Fruit fly (Drosophila melanogaster): ENCODE results near the gene CG8004.

The CG8004 gene

dm6 chr3L:19896892-19897684 lies 31.2 kb downstream of the CG8004 start (continued):
- no peak for TF ChIP-seq CG10654 (GFP tag; optimal IDR thresholded peaks at IDR 0.05)
- no peak for TF ChIP-seq Dek (tag; optimal IDR thresholded peaks at IDR 0.05)
- TF ChIP-seq nom (GFP tag; optimal IDR thresholded peaks at IDR 0.05) = peak; percentile 26
- TF ChIP-seq CG3847 (GFP tag; IDR thresholded peaks at IDR 0.05) = peak; percentile 17; the same call in 1 of the 2 replicates
- TF ChIP-seq CG14710 (tag; optimal IDR thresholded peaks at IDR 0.05) = no peak
- TF ChIP-seq jing (GFP tag; optimal IDR thresholded peaks at IDR 0.05) = no peak
- no peak for TF ChIP-seq NC2α (GFP tag; optimal IDR thresholded peaks at IDR 0.05)
- TF ChIP-seq CG31365 (tag; optimal IDR thresholded peaks at IDR 0.05) = no peak
- TF ChIP-seq CG3281 (GFP tag; optimal IDR thresholded peaks at IDR 0.05) = peak; percentile 26
- TF ChIP-seq CG9727 (GFP tag; optimal IDR thresholded peaks at IDR 0.05) = peak; percentile 46
- TF ChIP-seq CG11723 (GFP tag; optimal IDR thresholded peaks at IDR 0.05) = no peak
- peak; percentile 7 for TF ChIP-seq CG6254 (GFP tag; optimal IDR thresholded peaks at IDR 0.05)
- TF ChIP-seq CG9932 (GFP tag; IDR thresholded peaks at IDR 0.05) = peak; percentile 35
- no peak for TF ChIP-seq CG32767 (GFP tag; IDR thresholded peaks at IDR 0.05)
- TF ChIP-seq pb (GFP tag; optimal IDR thresholded peaks at IDR 0.05) = no peak
- TF ChIP-seq tll (GFP tag; optimal IDR thresholded peaks at IDR 0.05) = no peak
- peak; percentile 21 for TF ChIP-seq CG5180 (GFP tag; optimal IDR thresholded peaks at IDR 0.05)
- TF ChIP-seq Elba2 (GFP tag; optimal IDR thresholded peaks at IDR 0.05) = no peak
- peak; percentile 30 for TF ChIP-seq caup (GFP tag; optimal IDR thresholded peaks at IDR 0.05; ENCODE audit: severe bottlenecking)
- no peak for TF ChIP-seq salm (tag; optimal IDR thresholded peaks at IDR 0.05)
- no peak for TF ChIP-seq Hr51 (GFP tag; optimal IDR thresholded peaks at IDR 0.05)
- no peak for TF ChIP-seq bowl (GFP tag; IDR thresholded peaks at IDR 0.05)
- peak; percentile 29 for TF ChIP-seq vfl (GFP tag; optimal IDR thresholded peaks at IDR 0.05)
- TF ChIP-seq eyg (GFP tag; optimal IDR thresholded peaks at IDR 0.05) = no peak
- peak; percentile 98 for TF ChIP-seq CG3163 (GFP tag; optimal IDR thresholded peaks at IDR 0.05)
- TF ChIP-seq Chrac-16 (GFP tag; optimal IDR thresholded peaks at IDR 0.05) = no peak

- TF ChIP-seq CG14014 (GFP tag; IDR thresholded peaks at IDR 0.05) = no peak
- no peak for TF ChIP-seq CG5180 (GFP tag; optimal IDR thresholded peaks at IDR 0.05)
- peak; percentile 39 for TF ChIP-seq fru (optimal IDR thresholded peaks at IDR 0.05)
- TF ChIP-seq CG8089 (GFP tag; optimal IDR thresholded peaks at IDR 0.05) = no peak
- peak; percentile 84 to 92 for TF ChIP-seq Trl (optimal IDR thresholded peaks at IDR 0.05)
- no peak for TF ChIP-seq Trl (GFP tag; optimal IDR thresholded peaks at IDR 0.05)
- peak; percentile 22 for TF ChIP-seq CG15269 (tag; optimal IDR thresholded peaks at IDR 0.05)
- peak; percentile 49 for TF ChIP-seq yki (optimal IDR thresholded peaks at IDR 0.05)
- peak; percentile 5; the same call in 1 of the 2 replicates for TF ChIP-seq CG10321 (GFP tag; IDR thresholded peaks at IDR 0.05)
- TF ChIP-seq chinmo (GFP tag; IDR thresholded peaks at IDR 0.05; ENCODE audit: partially characterized antibody) = peak; percentile 82; the same call in 2 of the 4 replicates
- peak; percentile 59 for TF ChIP-seq Blimp-1 (GFP tag; optimal IDR thresholded peaks at IDR 0.05)
- TF ChIP-seq amos (GFP tag; IDR thresholded peaks at IDR 0.05; ENCODE audit: partially characterized antibody) = no peak
- peak; percentile 19 for TF ChIP-seq Dek (tag; optimal IDR thresholded peaks at IDR 0.05)
- TF ChIP-seq CG4282 (GFP tag; optimal IDR thresholded peaks at IDR 0.05) = no peak
- TF ChIP-seq Nf-YC (tag; optimal IDR thresholded peaks at IDR 0.05) = no peak
- TF ChIP-seq HLHmδ (GFP tag; optimal IDR thresholded peaks at IDR 0.05) = peak; percentile 5
- TF ChIP-seq CG10462 (GFP tag; optimal IDR thresholded peaks at IDR 0.05) = no peak
- TF ChIP-seq Elba2 (GFP tag; optimal IDR thresholded peaks at IDR 0.05) = peak; percentile 10
- peak; percentile 49 for TF ChIP-seq nom (GFP tag; optimal IDR thresholded peaks at IDR 0.05)
- peak; percentile 94 for TF ChIP-seq CG12155 (GFP tag; optimal IDR thresholded peaks at IDR 0.05)
- peak; percentile 25; the same call in 1 of the 2 replicates for TF ChIP-seq chm (GFP tag; IDR thresholded peaks at IDR 0.05)
- peak; percentile 47 for TF ChIP-seq exex (tag; optimal IDR thresholded peaks at IDR 0.05)
- peak; percentile 45 for TF ChIP-seq pros (GFP tag; optimal IDR thresholded peaks at IDR 0.05)
- TF ChIP-seq mirr (GFP tag; optimal IDR thresholded peaks at IDR 0.05) = peak; percentile 20
- TF ChIP-seq zen2 (GFP tag; IDR thresholded peaks at IDR 0.05; ENCODE audit: partially characterized antibody) = peak; percentile 11; the same call in 1 of the 3 replicates
- TF ChIP-seq CG4360 (GFP tag; IDR thresholded peaks at IDR 0.05) = peak; percentile 97
These were observed 31.9 kb downstream of the CG8004 start for dm6 chr3L:19896280-19896891.
